Worm (Caenorhabditis elegans) whole organism, L1 larva: ENCODE data around the gene rab-39.
A peak's percentile ranks its signal among the peaks of the same experiment; 100 is the strongest.

Experiments used
- C16A3.4 ChIP-seq: fragments of 150-350 bp; optimal IDR thresholded peaks from 2 replicates; lab custom pipeline; 2014; ENCODE audit warnings: missing biosample characterization, missing genetic modification characterization
- C34B4.2 ChIP-seq: sonication (generic microtip); optimal IDR thresholded peaks from 2 replicates; lab custom pipeline; 2017; ENCODE audit warnings: mild to moderate bottlenecking, missing genetic modification characterization, missing compliant biosample characterization
- Y116A8C.19 ChIP-seq: sonication (generic microtip); optimal IDR thresholded peaks from 2 replicates; lab custom pipeline; 2016; ENCODE audit warnings: missing compliant biosample characterization, missing genetic modification characterization, borderline replicate concordance
- aly-2 ChIP-seq: fragments of 150-350 bp; optimal IDR thresholded peaks from 2 replicates; lab custom pipeline; 2014; ENCODE audit warnings: missing biosample characterization, missing genetic modification characterization
- ama-1 ChIP-seq: fragments of 150-350 bp; optimal IDR thresholded peaks from 2 replicates; lab custom pipeline; 2014
- blmp-1 ChIP-seq: fragments of 150-350 bp; optimal IDR thresholded peaks from 2 replicates; lab custom pipeline; 2014; ENCODE audit warnings: missing biosample characterization, missing genetic modification characterization
- ceh-82 ChIP-seq, 3 experiments: fragments of 150-350 bp in 1 of 3; sonication (generic microtip) in 2 of 3; optimal IDR thresholded peaks; 2 replicates each; lab custom pipeline; 2014 to 2017; ENCODE audit warnings: missing biosample characterization in 3 of 3, missing genetic modification characterization in 3 of 3
- ceh-88 ChIP-seq: fragments of 200-800 bp; sonication (Bioruptor generic); IDR thresholded peaks from 2 replicates; pipeline ENCODE4 v1.3.6; 2022; ENCODE audit warnings: missing genetic modification characterization, missing compliant biosample characterization
- dpl-1 ChIP-seq, 3 experiments: fragments of 150-350 bp in 2 of 3; sonication (generic microtip) in 1 of 3; optimal IDR thresholded peaks; 2 replicates each; lab custom pipeline; 2014 to 2017; ENCODE audit warnings: missing biosample characterization in 3 of 3, missing genetic modification characterization in 3 of 3, missing genetic modification reagents in 3 of 3
- dsc-1 ChIP-seq: sonication (generic microtip); optimal IDR thresholded peaks from 2 replicates; lab custom pipeline; 2016; ENCODE audit warnings: mild to moderate bottlenecking, missing genetic modification characterization, missing compliant biosample characterization
- efl-1 ChIP-seq, 4 experiments: fragments of 150-350 bp; optimal IDR thresholded peaks in 3 of 4; peaks in 1 of 4; 1 replicate in 1 of 4; 2 replicates in 3 of 4; lab custom pipeline; 2014; ENCODE audit warnings: missing biosample characterization in 2 of 4, missing genetic modification characterization in 2 of 4, missing genetic modification reagents in 2 of 4
- efl-3 ChIP-seq: fragments of 200-800 bp; sonication (Bioruptor generic); optimal IDR thresholded peaks from 2 replicates; lab custom pipeline; 2018; ENCODE audit warnings: mild to moderate bottlenecking, missing genetic modification characterization, missing compliant biosample characterization
- fkh-4 ChIP-seq: sonication (generic microtip); optimal IDR thresholded peaks from 2 replicates; lab custom pipeline; 2016; ENCODE audit warnings: missing compliant biosample characterization, missing genetic modification characterization, borderline replicate concordance
- hlh-4 ChIP-seq: sonication (generic microtip); optimal IDR thresholded peaks from 2 replicates; lab custom pipeline; 2016; ENCODE audit warnings: mild to moderate bottlenecking, missing genetic modification characterization, missing compliant biosample characterization
- irx-1 ChIP-seq: sonication (generic microtip); optimal IDR thresholded peaks from 2 replicates; lab custom pipeline; 2016; ENCODE audit warnings: missing genetic modification characterization, missing compliant biosample characterization
- isw-1 ChIP-seq: fragments of 200-800 bp; sonication (Bioruptor generic); IDR thresholded peaks from 2 replicates; pipeline ENCODE4 v1.3.6; 2022; ENCODE audit warnings: missing genetic modification characterization, missing compliant biosample characterization
- lin-14 ChIP-seq: fragments of 200-800 bp; sonication (Bioruptor generic); optimal IDR thresholded peaks from 2 replicates; lab custom pipeline; 2018; ENCODE audit warnings: mild to moderate bottlenecking, missing genetic modification characterization, moderate library complexity, missing compliant biosample characterization
- lin-35 ChIP-seq, 2 experiments: fragments of 150-350 bp; optimal IDR thresholded peaks; 2 replicates each; lab custom pipeline; 2014; ENCODE audit warnings: missing biosample characterization in 2 of 2, missing genetic modification characterization in 2 of 2, missing genetic modification reagents in 2 of 2
- lir-3 ChIP-seq: sonication (generic microtip); optimal IDR thresholded peaks from 2 replicates; lab custom pipeline; 2016; ENCODE audit warnings: mild to moderate bottlenecking, missing genetic modification characterization, moderate library complexity, missing compliant biosample characterization; ENCODE audit not compliant: poor library complexity
- mab-9 ChIP-seq: fragments of 200-800 bp; sonication (Bioruptor generic); IDR thresholded peaks from 2 replicates; pipeline ENCODE4 v1.3.6; 2022; ENCODE audit warnings: missing genetic modification reagents, missing genetic modification characterization, missing compliant biosample characterization
- mep-1 ChIP-seq: fragments of 150-350 bp; optimal IDR thresholded peaks from 2 replicates; lab custom pipeline; 2014; ENCODE audit warnings: missing biosample characterization, missing genetic modification characterization
- nhr-11 ChIP-seq: fragments of 150-350 bp; optimal IDR thresholded peaks from 2 replicates; lab custom pipeline; 2014; ENCODE audit warnings: missing biosample characterization, missing genetic modification characterization
- nhr-12 ChIP-seq: sonication (generic microtip); optimal IDR thresholded peaks from 2 replicates; lab custom pipeline; 2017; ENCODE audit warnings: missing biosample characterization, missing genetic modification characterization
- nhr-237 ChIP-seq: fragments of 150-350 bp; optimal IDR thresholded peaks from 2 replicates; lab custom pipeline; 2014; ENCODE audit warnings: missing biosample characterization, missing genetic modification characterization
- nhr-47 ChIP-seq: sonication (generic microtip); optimal IDR thresholded peaks from 2 replicates; lab custom pipeline; 2016; ENCODE audit warnings: mild to moderate bottlenecking, missing genetic modification characterization, moderate library complexity, missing compliant biosample characterization
- nhr-85 ChIP-seq: sonication (generic microtip); peaks from one replicate; lab custom pipeline; 2016; ENCODE audit warnings: missing genetic modification characterization, inconsistent platforms, missing compliant biosample characterization
- pag-3 ChIP-seq: sonication (generic microtip); optimal IDR thresholded peaks from 2 replicates; lab custom pipeline; 2017; ENCODE audit warnings: missing genetic modification characterization, mild to moderate bottlenecking, missing compliant biosample characterization, antibody characterized with exemption, borderline replicate concordance; ENCODE audit not compliant: insufficient read depth
- pax-3 ChIP-seq: fragments of 200-800 bp; sonication (Bioruptor generic); optimal IDR thresholded peaks from 2 replicates; lab custom pipeline; 2018; ENCODE audit warnings: mild to moderate bottlenecking, missing genetic modification characterization, moderate library complexity, missing compliant biosample characterization
- pqm-1 ChIP-seq: sonication (generic microtip); optimal IDR thresholded peaks from 3 replicates; lab custom pipeline; 2017; ENCODE audit warnings: missing biosample characterization, missing genetic modification characterization
- rnt-1 ChIP-seq: sonication (generic microtip); optimal IDR thresholded peaks from 2 replicates; lab custom pipeline; 2016; ENCODE audit warnings: mild to moderate bottlenecking, missing genetic modification characterization, moderate library complexity, missing compliant biosample characterization
- snpc-4 ChIP-seq: fragments of 150-350 bp; optimal IDR thresholded peaks from 2 replicates; lab custom pipeline; 2014; ENCODE audit warnings: missing biosample characterization, missing genetic modification characterization
- sox-4 ChIP-seq: sonication (generic microtip); optimal IDR thresholded peaks from 2 replicates; lab custom pipeline; 2016; ENCODE audit warnings: missing genetic modification characterization, missing compliant biosample characterization
- sup-37 ChIP-seq: fragments of 200-800 bp; sonication (Bioruptor generic); optimal IDR thresholded peaks from 2 replicates; lab custom pipeline; 2018; ENCODE audit warnings: mild to moderate bottlenecking, missing genetic modification characterization, missing compliant biosample characterization
- swsn-7 ChIP-seq: sonication (generic microtip); optimal IDR thresholded peaks from 2 replicates; lab custom pipeline; 2016; ENCODE audit warnings: missing genetic modification characterization, missing compliant biosample characterization
- tbx-2 ChIP-seq: sonication (generic microtip); optimal IDR thresholded peaks from 2 replicates; lab custom pipeline; 2016; ENCODE audit warnings: missing genetic modification characterization, missing compliant biosample characterization
- unc-130 ChIP-seq: fragments of 150-350 bp; optimal IDR thresholded peaks from 2 replicates; lab custom pipeline; 2017; ENCODE audit warnings: missing biosample characterization, missing genetic modification characterization, inconsistent platforms
- unc-30 ChIP-seq: sonication (generic microtip); optimal IDR thresholded peaks from 2 replicates; lab custom pipeline; 2017; ENCODE audit warnings: missing biosample characterization, missing genetic modification characterization
- xbp-1 ChIP-seq: sonication (generic microtip); optimal IDR thresholded peaks from 2 replicates; lab custom pipeline; 2016; ENCODE audit warnings: missing genetic modification characterization, missing compliant biosample characterization
- zag-1 ChIP-seq: fragments of 150-350 bp; optimal IDR thresholded peaks from 2 replicates; lab custom pipeline; 2014; ENCODE audit warnings: missing biosample characterization, missing genetic modification characterization
- zip-4 ChIP-seq: fragments of 200-800 bp; sonication (Bioruptor generic); optimal IDR thresholded peaks from 2 replicates; lab custom pipeline; 2018; ENCODE audit warnings: mild to moderate bottlenecking, missing genetic modification characterization, moderate library complexity, missing compliant biosample characterization
- ztf-11 ChIP-seq, 2 experiments: sonication (generic microtip); optimal IDR thresholded peaks; 2 replicates each; lab custom pipeline; 2016 to 2017; ENCODE audit warnings: missing genetic modification characterization in 2 of 2, missing biosample characterization in 1 of 2, missing compliant biosample characterization in 1 of 2

rab-39 gene

ce11 chrII:9279016-9279415 is 43.7 kb downstream of the rab-39 start:
- TF ChIP-seq Y116A8C.19 (tag; lab: Kevin White, UChicago): no peak
- peak; percentile 95 for TF ChIP-seq hlh-4 (tag; lab: Kevin White, UChicago)
- TF ChIP-seq nhr-237 (tag; lab: Kevin White, UChicago): no peak
- TF ChIP-seq lin-35 (GFP tag; optimal IDR thresholded peaks at IDR 0.05; lab: Kevin White, UChicago): no peak
- TF ChIP-seq pqm-1: no peak
- TF ChIP-seq, all 84 proteins: peak for 1

ce11 chrII:9277153-9277552 is 45.6 kb downstream of the rab-39 start:
- TF ChIP-seq efl-1 (optimal IDR thresholded peaks at IDR 0.05; lab: Kevin White, UChicago) (no peak), efl-1 (GFP tag; optimal IDR thresholded peaks at IDR 0.05 in 1 of 2; lab: Kevin White, UChicago) (peak in 1 of 2 experiments; percentile 91), fkh-4 (tag; lab: Kevin White, UChicago) (no peak)

ce11 chrII:9275173-9275572 is 47.5 kb downstream of the rab-39 start:
- TF ChIP-seq nhr-85 (tag; lab: Kevin White, UChicago): peak; percentile 43
- TF ChIP-seq tbx-2 (tag; lab: Kevin White, UChicago): no peak

- peak; percentile 31 for TF ChIP-seq aly-2
- peak; percentile 2 for TF ChIP-seq mep-1 (tag; lab: Kevin White, UChicago)
- no peak for TF ChIP-seq nhr-237 (tag; lab: Kevin White, UChicago)
Measured at ce11 chrII:9274734-9275133, 48.0 kb downstream of the rab-39 start.

ce11 chrII:9273984-9274383 is 48.7 kb downstream of the rab-39 start:
- TF ChIP-seq blmp-1 (tag; lab: Kevin White, UChicago): peak; percentile 71
- TF ChIP-seq dpl-1 (GFP tag; optimal IDR thresholded peaks at IDR 0.05; lab: Kevin White, UChicago): peak; percentile 47 to 70 (median 69)
- peak; percentile 86 for TF ChIP-seq swsn-7
- TF ChIP-seq nhr-85 (tag; lab: Kevin White, UChicago): peak; percentile 97
- TF ChIP-seq sup-37: no peak
- TF ChIP-seq pax-3: peak; percentile 60
- peak; percentile 59 for TF ChIP-seq snpc-4
- TF ChIP-seq C34B4.2 (tag; lab: Kevin White, UChicago): no peak
- TF ChIP-seq fkh-4 (tag; lab: Kevin White, UChicago): peak; percentile 45
- TF ChIP-seq xbp-1 (tag; lab: Kevin White, UChicago): peak; percentile 80
- TF ChIP-seq zip-4: no peak
- peak; percentile 89 for TF ChIP-seq tbx-2 (tag; lab: Kevin White, UChicago)
- TF ChIP-seq efl-1 (optimal IDR thresholded peaks at IDR 0.05; lab: Kevin White, UChicago): peak; percentile 83 to 91
- TF ChIP-seq efl-1 (GFP tag; optimal IDR thresholded peaks at IDR 0.05 in 1 of 2; lab: Kevin White, UChicago): peak; percentile 63 to 96
- no peak for TF ChIP-seq unc-30 (tag; lab: Kevin White, UChicago)
- peak; percentile 97 for TF ChIP-seq lin-14 (GFP tag; lab: Kevin White, UChicago)
- peak; percentile 86 for TF ChIP-seq mep-1 (tag; lab: Kevin White, UChicago)
- peak; percentile 42 for TF ChIP-seq aly-2
- TF ChIP-seq ama-1 (lab: Kevin White, UChicago): peak; percentile 6
- no peak for TF ChIP-seq pqm-1
- peak; percentile 62 for TF ChIP-seq lir-3 (tag; lab: Kevin White, UChicago)
- peak; percentile 56; the same call in 1 of the 2 replicates for TF ChIP-seq mab-9
- peak; percentile 48 for TF ChIP-seq dsc-1 (tag; lab: Kevin White, UChicago)
- peak; percentile 86 for TF ChIP-seq nhr-11 (tag; lab: Kevin White, UChicago)
- peak; percentile 66 for TF ChIP-seq isw-1
- TF ChIP-seq efl-3 (GFP tag; lab: Kevin White, UChicago): no peak
- TF ChIP-seq ztf-11 (tag; optimal IDR thresholded peaks at IDR 0.05; lab: Kevin White, UChicago): no peak
- peak; percentile 71 for TF ChIP-seq C16A3.4 (tag; lab: Kevin White, UChicago)
- TF ChIP-seq irx-1: peak; percentile 79
- peak; percentile 89 for TF ChIP-seq nhr-47 (tag; lab: Kevin White, UChicago)
- no peak for TF ChIP-seq zag-1
- peak; percentile 5 to 90 (median 86) for TF ChIP-seq ceh-82 (tag; optimal IDR thresholded peaks at IDR 0.05; lab: Kevin White, UChicago)
- TF ChIP-seq sox-4: peak; percentile 15
- peak; percentile 92 for TF ChIP-seq rnt-1
- no peak for TF ChIP-seq Y116A8C.19 (tag; lab: Kevin White, UChicago)
- TF ChIP-seq ceh-88 (GFP tag; lab: Robert Waterston, UW): peak; percentile 16; the same call in 1 of the 2 replicates
- TF ChIP-seq pag-3 (tag; lab: Kevin White, UChicago): no peak
- TF ChIP-seq nhr-237 (tag; lab: Kevin White, UChicago): peak; percentile 30
- TF ChIP-seq nhr-12 (tag; lab: Kevin White, UChicago): no peak
- TF ChIP-seq unc-130 (tag; lab: Kevin White, UChicago): no peak
